Worm (Caenorhabditis elegans) whole organism, young adult: ENCODE data around the gene nspg-3.

Experiments
- B0035.1 ChIP-seq: sonication (generic microtip); optimal IDR thresholded peaks from 2 replicates; lab custom pipeline; 2016; ENCODE audit warnings: missing genetic modification characterization, mild to moderate bottlenecking, missing compliant biosample characterization, missing genotype, missing genetic modification reagents
- C06A6.2 ChIP-seq: fragments of 200-800 bp; sonication (Bioruptor generic); conservative IDR thresholded peaks from 2 replicates; pipeline ENCODE4 v1.3.6; 2022; ENCODE audit warnings: missing genetic modification characterization, missing compliant biosample characterization
- F22D6.2 ChIP-seq: sonication (generic microtip); optimal IDR thresholded peaks from 2 replicates; lab custom pipeline; 2016; ENCODE audit warnings: mild to moderate bottlenecking, missing genetic modification characterization, missing compliant biosample characterization
- F33H1.4 ChIP-seq: fragments of 200-800 bp; sonication (Bioruptor generic); IDR thresholded peaks from 2 replicates; pipeline ENCODE4 v1.3.6; 2022; ENCODE audit warnings: missing genetic modification reagents, missing genetic modification characterization, missing compliant biosample characterization
- F39B2.1 ChIP-seq: fragments of 200-800 bp; sonication (Bioruptor generic); IDR thresholded peaks from 2 replicates; pipeline ENCODE4 v1.3.6; 2022; ENCODE audit warnings: missing genetic modification reagents, missing genetic modification characterization, missing compliant biosample characterization
- F49E8.2 ChIP-seq: sonication (generic microtip); optimal IDR thresholded peaks from 3 replicates; lab custom pipeline; 2017; ENCODE audit warnings: missing genetic modification characterization, mild to moderate bottlenecking, missing compliant biosample characterization, antibody characterized with exemption, moderate library complexity; ENCODE audit not compliant: insufficient read depth
- Y53G8AR.9 ChIP-seq: fragments of 200-800 bp; sonication (Bioruptor generic); conservative IDR thresholded peaks from 2 replicates; pipeline ENCODE4 v1.3.6; 2022; ENCODE audit warnings: missing genetic modification reagents, missing genetic modification characterization, missing compliant biosample characterization
- Y56A3A.18 ChIP-seq: fragments of 200-800 bp; sonication (Bioruptor generic); IDR thresholded peaks from 2 replicates; pipeline ENCODE4 v1.3.6; 2022; ENCODE audit warnings: missing genetic modification reagents, missing genetic modification characterization, missing compliant biosample characterization
- ZK185.1 ChIP-seq: sonication (generic microtip); optimal IDR thresholded peaks from 2 replicates; lab custom pipeline; 2016; ENCODE audit warnings: mild to moderate bottlenecking, missing genetic modification characterization, missing compliant biosample characterization; ENCODE audit not compliant: poor library complexity, severe bottlenecking
- akir-1 ChIP-seq: fragments of 200-800 bp; sonication (Bioruptor generic); optimal IDR thresholded peaks from 2 replicates; lab custom pipeline; 2018; ENCODE audit warnings: mild to moderate bottlenecking, missing genetic modification characterization, moderate library complexity, missing compliant biosample characterization
- ama-1 ChIP-seq, 3 experiments: fragments of 150-350 bp in 1 of 3; sonication (generic microtip) in 2 of 3; optimal IDR thresholded peaks; 2 replicates each; lab custom pipeline; 2014 to 2018; ENCODE audit warnings: missing biosample characterization in 2 of 3, missing genetic modification characterization in 2 of 3, missing genetic modification reagents in 2 of 3
- atf-7 ChIP-seq: sonication (generic microtip); optimal IDR thresholded peaks from 2 replicates; lab custom pipeline; 2017; ENCODE audit warnings: mild to moderate bottlenecking, missing genetic modification characterization, missing compliant biosample characterization
- athp-1 ChIP-seq: sonication (generic microtip); optimal IDR thresholded peaks from 2 replicates; lab custom pipeline; 2017; ENCODE audit warnings: mild to moderate bottlenecking, missing genetic modification characterization, missing compliant biosample characterization
- ccch-3 ChIP-seq: fragments of 200-800 bp; sonication (Bioruptor generic); optimal IDR thresholded peaks from 2 replicates; lab custom pipeline; 2018; ENCODE audit warnings: mild to moderate bottlenecking, missing genetic modification characterization, missing compliant biosample characterization
- cebp-1 ChIP-seq, 2 experiments: fragments of 200-800 bp in 1 of 2; sonication (Bioruptor generic) in 1 of 2; sonication (generic microtip) in 1 of 2; IDR thresholded peaks in 1 of 2; optimal IDR thresholded peaks in 1 of 2; 2 replicates each; pipeline versions ENCODE4 v1.3.6 to Lab custom; 2017 to 2022; ENCODE audit warnings: missing compliant biosample characterization in 2 of 2, missing genetic modification characterization in 2 of 2, mild to moderate bottlenecking in 1 of 2, missing genetic modification reagents in 1 of 2, moderate library complexity in 1 of 2
- ceh-100 ChIP-seq: fragments of 200-800 bp; sonication (Bioruptor generic); IDR thresholded peaks from 2 replicates; pipeline ENCODE4 v1.3.6; 2022; ENCODE audit warnings: missing genetic modification reagents, missing genetic modification characterization, missing compliant biosample characterization
- ceh-40 ChIP-seq: fragments of 200-800 bp; sonication (Bioruptor generic); IDR thresholded peaks from 2 replicates; pipeline ENCODE4 v1.3.6; 2022; ENCODE audit warnings: missing genetic modification characterization, missing compliant biosample characterization
- ceh-79 ChIP-seq: sonication (generic microtip); optimal IDR thresholded peaks from 2 replicates; lab custom pipeline; 2017; ENCODE audit warnings: mild to moderate bottlenecking, missing genetic modification characterization, missing compliant biosample characterization
- ceh-91 ChIP-seq: fragments of 200-800 bp; sonication (Bioruptor generic); IDR thresholded peaks from 2 replicates; pipeline ENCODE4 v1.3.6; 2022; ENCODE audit warnings: missing genetic modification reagents, missing genetic modification characterization, missing compliant biosample characterization
- dox-1 ChIP-seq: fragments of 200-800 bp; sonication (Bioruptor generic); IDR thresholded peaks from 2 replicates; pipeline ENCODE4 v1.3.6; 2022; ENCODE audit warnings: missing genetic modification reagents, missing genetic modification characterization, missing compliant biosample characterization
- dpl-1 ChIP-seq: fragments of 150-350 bp; optimal IDR thresholded peaks from 2 replicates; lab custom pipeline; 2014; ENCODE audit warnings: missing biosample characterization, missing genetic modification reagents, missing genetic modification characterization
- efl-1 ChIP-seq: fragments of 150-350 bp; optimal IDR thresholded peaks from 2 replicates; lab custom pipeline; 2014; ENCODE audit warnings: missing biosample characterization, missing genetic modification reagents, missing genetic modification characterization
- egl-44 ChIP-seq: fragments of 200-800 bp; sonication (Bioruptor generic); IDR thresholded peaks from 2 replicates; pipeline ENCODE4 v1.3.6; 2022; ENCODE audit warnings: missing genetic modification reagents, missing genetic modification characterization, missing compliant biosample characterization
- ets-4 ChIP-seq: fragments of 200-800 bp; sonication (Bioruptor generic); optimal IDR thresholded peaks from 2 replicates; lab custom pipeline; 2018; ENCODE audit warnings: mild to moderate bottlenecking, missing genetic modification characterization, missing compliant biosample characterization
- fkh-3 ChIP-seq: sonication (generic microtip); optimal IDR thresholded peaks from 2 replicates; lab custom pipeline; 2016; ENCODE audit warnings: mild to moderate bottlenecking, missing genetic modification characterization, missing compliant biosample characterization
- hlh-26 ChIP-seq: fragments of 200-800 bp; sonication (Bioruptor generic); conservative IDR thresholded peaks from 2 replicates; pipeline ENCODE4 v1.3.6; 2022; ENCODE audit warnings: missing genetic modification reagents, missing genetic modification characterization, missing compliant biosample characterization
- hmg-1.2 ChIP-seq: fragments of 200-800 bp; sonication (Bioruptor generic); IDR thresholded peaks from 2 replicates; pipeline ENCODE4 v1.3.6; 2022; ENCODE audit warnings: missing genetic modification reagents, missing genetic modification characterization, missing compliant biosample characterization
- hmg-20 ChIP-seq: fragments of 200-800 bp; sonication (Bioruptor generic); IDR thresholded peaks from 2 replicates; pipeline ENCODE4 v1.3.6; 2022; ENCODE audit warnings: missing genetic modification reagents, missing genetic modification characterization, missing compliant biosample characterization
- let-526 ChIP-seq: fragments of 200-800 bp; sonication (Bioruptor generic); IDR thresholded peaks from 2 replicates; pipeline ENCODE4 v1.3.6; 2022; ENCODE audit warnings: missing genetic modification reagents, missing genetic modification characterization, missing compliant biosample characterization
- lin-40 ChIP-seq: sonication (generic microtip); optimal IDR thresholded peaks from 2 replicates; lab custom pipeline; 2016; ENCODE audit warnings: missing genetic modification characterization, mild to moderate bottlenecking, missing compliant biosample characterization, missing genotype, missing genetic modification reagents
- lin-54 ChIP-seq: fragments of 200-800 bp; sonication (Bioruptor generic); optimal IDR thresholded peaks from 2 replicates; lab custom pipeline; 2018; ENCODE audit warnings: mild to moderate bottlenecking, missing genetic modification characterization, missing compliant biosample characterization
- lir-1 ChIP-seq: fragments of 200-800 bp; sonication (Bioruptor generic); conservative IDR thresholded peaks from 2 replicates; pipeline ENCODE4 v1.3.6; 2022; ENCODE audit warnings: missing genetic modification reagents, missing genetic modification characterization, missing compliant biosample characterization
- lsl-1 ChIP-seq: fragments of 200-800 bp; sonication (Bioruptor generic); optimal IDR thresholded peaks from 2 replicates; lab custom pipeline; 2018; ENCODE audit warnings: mild to moderate bottlenecking, missing genetic modification characterization, moderate library complexity, missing compliant biosample characterization
- madf-6 ChIP-seq: fragments of 200-800 bp; sonication (Bioruptor generic); IDR thresholded peaks from 2 replicates; pipeline ENCODE4 v1.3.6; 2022; ENCODE audit warnings: missing genetic modification reagents, missing genetic modification characterization, missing compliant biosample characterization
- mxl-1 ChIP-seq: sonication (generic microtip); optimal IDR thresholded peaks from 2 replicates; lab custom pipeline; 2016; ENCODE audit warnings: missing genetic modification characterization, missing compliant biosample characterization
- nfya-2 ChIP-seq: fragments of 200-800 bp; sonication (Bioruptor generic); IDR thresholded peaks from 2 replicates; pipeline ENCODE4 v1.3.6; 2022; ENCODE audit warnings: missing genetic modification reagents, missing genetic modification characterization, missing compliant biosample characterization
- nfyb-1 ChIP-seq: fragments of 200-800 bp; sonication (Bioruptor generic); IDR thresholded peaks from 2 replicates; pipeline ENCODE4 v1.3.6; 2022; ENCODE audit warnings: missing genetic modification reagents, missing genetic modification characterization, missing compliant biosample characterization
- nhr-179 ChIP-seq: sonication (generic microtip); optimal IDR thresholded peaks from 2 replicates; lab custom pipeline; 2016; ENCODE audit warnings: mild to moderate bottlenecking, missing genetic modification characterization, missing compliant biosample characterization
- nhr-80 ChIP-seq: sonication (generic microtip); optimal IDR thresholded peaks from 2 replicates; lab custom pipeline; 2016; ENCODE audit warnings: missing genetic modification characterization, missing compliant biosample characterization
- snpc-4 ChIP-seq, 5 experiments: fragments of 150-350 bp in 1 of 5; sonication (generic microtip) in 4 of 5; optimal IDR thresholded peaks; 2 replicates each; lab custom pipeline; 2014 to 2018; ENCODE audit warnings: missing genetic modification characterization in 5 of 5, missing biosample characterization in 3 of 5, antibody characterized with exemption in 2 of 5, mild to moderate bottlenecking in 2 of 5, missing compliant biosample characterization in 2 of 5, missing genotype in 2 of 5, moderate library complexity in 2 of 5, missing genetic modification reagents in 1 of 5
- somi-1 ChIP-seq: fragments of 200-800 bp; sonication (Bioruptor generic); optimal IDR thresholded peaks from 2 replicates; lab custom pipeline; 2018; ENCODE audit warnings: mild to moderate bottlenecking, missing genetic modification characterization, missing compliant biosample characterization
- tbp1 ChIP-seq: fragments of 200-800 bp; sonication (Bioruptor generic); optimal IDR thresholded peaks from 2 replicates; lab custom pipeline; 2018; ENCODE audit warnings: mild to moderate bottlenecking, missing genetic modification characterization, missing compliant biosample characterization
- tlf-1 ChIP-seq: fragments of 200-800 bp; sonication (Bioruptor generic); optimal IDR thresholded peaks from 2 replicates; lab custom pipeline; 2018; ENCODE audit warnings: mild to moderate bottlenecking, missing genetic modification characterization, missing compliant biosample characterization
- ztf-18 ChIP-seq: sonication (generic microtip); optimal IDR thresholded peaks from 2 replicates; lab custom pipeline; 2016; ENCODE audit warnings: missing genotype, mild to moderate bottlenecking, missing genetic modification characterization, missing compliant biosample characterization
- ztf-6 ChIP-seq: fragments of 200-800 bp; sonication (Bioruptor generic); IDR thresholded peaks from 2 replicates; pipeline ENCODE4 v1.3.6; 2022; ENCODE audit warnings: missing genetic modification reagents, missing genetic modification characterization, missing compliant biosample characterization

Gene nspg-3

ce11 chrII:6047639-6048159 is 43.9 kb upstream of the nspg-3 start, which contains the start of the genes R12C12.6 and ran-5 (continued):
- peak; percentile 52 for TF ChIP-seq F49E8.2
- TF ChIP-seq hmg-20 (GFP tag; lab: Robert Waterston, UW) = peak; percentile 66; the same call in 1 of the 2 replicates
- no peak for TF ChIP-seq egl-44
- peak; percentile 81 for TF ChIP-seq Y56A3A.18
- TF ChIP-seq ccch-3 (GFP tag; lab: Kevin White, UChicago) = no peak
- TF ChIP-seq tbp1 = peak; percentile 60
- no peak for TF ChIP-seq mxl-1 (tag; lab: Kevin White, UChicago)
- TF ChIP-seq lin-54 (GFP tag; lab: Kevin White, UChicago) = peak; percentile 82
- TF ChIP-seq ceh-91 (GFP tag; lab: Robert Waterston, UW) = no peak; the same call in 1 of the 2 replicates
- TF ChIP-seq dpl-1 (GFP tag; lab: Kevin White, UChicago) = peak; percentile 27
- TF ChIP-seq Y53G8AR.9 (GFP tag; lab: Robert Waterston, UW) = peak; percentile 89
- peak; percentile 90 for TF ChIP-seq lin-40 (tag; lab: Kevin White, UChicago)

ce11 chrII:6049546-6049945 is 42.0 kb upstream of the nspg-3 start:
- TF ChIP-seq ceh-79 (tag; lab: Kevin White, UChicago) (no peak), ztf-6 (GFP tag; lab: Robert Waterston, UW) (no peak), nfya-2 (GFP tag; lab: Robert Waterston, UW) (no peak), F33H1.4 (GFP tag; lab: Robert Waterston, UW) (no peak), C06A6.2 (GFP tag; lab: Robert Waterston, UW) (no peak), hmg-1.2 (GFP tag; lab: Robert Waterston, UW) (no peak), somi-1 (no peak), let-526 (GFP tag; lab: Robert Waterston, UW) (no peak), ets-4 (GFP tag; lab: Kevin White, UChicago) (no peak), lin-40 (tag; lab: Kevin White, UChicago) (no peak), efl-1 (GFP tag; lab: Kevin White, UChicago) (no peak), snpc-4 (GFP tag; optimal IDR thresholded peaks at IDR 0.05; lab: Kevin White, UChicago) (no peak), snpc-4 (tag; optimal IDR thresholded peaks at IDR 0.05; lab: Kevin White, UChicago) (no peak), Y56A3A.18 (no peak), nfyb-1 (GFP tag; lab: Robert Waterston, UW) (no peak), cebp-1 (GFP tag; IDR thresholded peaks at IDR 0.05; lab: Robert Waterston, UW) (no peak), cebp-1 (tag; optimal IDR thresholded peaks at IDR 0.05; lab: Kevin White, UChicago) (peak; percentile 1), ceh-100 (GFP tag; lab: Robert Waterston, UW) (no peak), dpl-1 (GFP tag; lab: Kevin White, UChicago) (no peak), dox-1 (GFP tag; lab: Robert Waterston, UW) (0 out of 2 replicates have a peak, but pooled peaks have one; percentile 25), akir-1 (GFP tag; lab: Kevin White, UChicago) (no peak), lir-1 (GFP tag; lab: Robert Waterston, UW) (no peak), ZK185.1 (tag; lab: Kevin White, UChicago) (peak; percentile 6), hlh-26 (no peak), atf-7 (tag; lab: Kevin White, UChicago) (no peak), nhr-80 (tag; lab: Kevin White, UChicago) (peak; percentile 74), lin-54 (GFP tag; lab: Kevin White, UChicago) (peak; percentile 11), lsl-1 (no peak), tlf-1 (GFP tag; lab: Kevin White, UChicago) (no peak), F49E8.2 (no peak), athp-1 (tag; lab: Kevin White, UChicago) (no peak), nhr-179 (tag; lab: Kevin White, UChicago) (no peak), ztf-18 (tag; lab: Kevin White, UChicago) (peak; percentile 75), F22D6.2 (tag; lab: Kevin White, UChicago) (no peak), F39B2.1 (no peak), madf-6 (GFP tag; lab: Robert Waterston, UW) (0 out of 2 replicates have a peak, but pooled peaks have one; percentile 14), B0035.1 (tag; lab: Kevin White, UChicago) (no peak), ceh-40 (GFP tag; lab: Robert Waterston, UW) (no peak), ama-1 (optimal IDR thresholded peaks at IDR 0.05; lab: Kevin White, UChicago) (no peak), ama-1 (GFP tag; optimal IDR thresholded peaks at IDR 0.05; lab: Kevin White, UChicago) (peak in 1 of 2 experiments; percentile 7), fkh-3 (tag; lab: Kevin White, UChicago) (no peak)
